Worm (Caenorhabditis elegans) whole organism, young adult: Measurements from ENCODE around the gene acp-5.

Experiments
- B0019.2 ChIP-seq: fragments of 200-800 bp; sonication (Bioruptor generic); conservative IDR thresholded peaks from 2 replicates; pipeline ENCODE4 v1.3.6; 2022; ENCODE audit warnings: missing genetic modification reagents, missing genetic modification characterization, missing compliant biosample characterization
- B0261.1 ChIP-seq: sonication (generic microtip); optimal IDR thresholded peaks from 2 replicates; lab custom pipeline; 2016; ENCODE audit warnings: mild to moderate bottlenecking, missing genetic modification characterization, moderate library complexity, missing compliant biosample characterization
- B0336.3 ChIP-seq: fragments of 200-800 bp; sonication (Bioruptor generic); IDR thresholded peaks from 2 replicates; pipeline ENCODE4 v1.3.6; 2022; ENCODE audit warnings: missing genetic modification characterization, missing compliant biosample characterization
- F33H1.4 ChIP-seq: fragments of 200-800 bp; sonication (Bioruptor generic); IDR thresholded peaks from 2 replicates; pipeline ENCODE4 v1.3.6; 2022; ENCODE audit warnings: missing genetic modification reagents, missing genetic modification characterization, missing compliant biosample characterization
- F37B4.10 ChIP-seq: fragments of 200-800 bp; sonication (Bioruptor generic); IDR thresholded peaks from 2 replicates; pipeline ENCODE4 v1.3.6; 2022; ENCODE audit warnings: missing genetic modification characterization, missing compliant biosample characterization
- K11D2.4 ChIP-seq: fragments of 200-800 bp; sonication (Bioruptor generic); IDR thresholded peaks from 2 replicates; pipeline ENCODE4 v1.3.6; 2022; ENCODE audit warnings: missing genetic modification reagents, missing genetic modification characterization, missing compliant biosample characterization
- K12H6.12 ChIP-seq: fragments of 200-800 bp; sonication (Bioruptor generic); optimal IDR thresholded peaks from 2 replicates; lab custom pipeline; 2018; ENCODE audit warnings: mild to moderate bottlenecking, missing genetic modification characterization, missing compliant biosample characterization
- akir-1 ChIP-seq: fragments of 200-800 bp; sonication (Bioruptor generic); optimal IDR thresholded peaks from 2 replicates; lab custom pipeline; 2018; ENCODE audit warnings: mild to moderate bottlenecking, missing genetic modification characterization, moderate library complexity, missing compliant biosample characterization
- atf-7 ChIP-seq: sonication (generic microtip); optimal IDR thresholded peaks from 2 replicates; lab custom pipeline; 2017; ENCODE audit warnings: mild to moderate bottlenecking, missing genetic modification characterization, missing compliant biosample characterization
- attf-5 ChIP-seq: fragments of 200-800 bp; sonication (Bioruptor generic); optimal IDR thresholded peaks from 2 replicates; lab custom pipeline; 2018; ENCODE audit warnings: mild to moderate bottlenecking, missing genetic modification characterization, missing compliant biosample characterization
- cebp-1 ChIP-seq, 2 experiments: fragments of 200-800 bp in 1 of 2; sonication (Bioruptor generic) in 1 of 2; sonication (generic microtip) in 1 of 2; IDR thresholded peaks in 1 of 2; optimal IDR thresholded peaks in 1 of 2; 2 replicates each; pipeline versions ENCODE4 v1.3.6 to Lab custom; 2017 to 2022; ENCODE audit warnings: missing compliant biosample characterization in 2 of 2, missing genetic modification characterization in 2 of 2, mild to moderate bottlenecking in 1 of 2, missing genetic modification reagents in 1 of 2, moderate library complexity in 1 of 2
- ceh-91 ChIP-seq: fragments of 200-800 bp; sonication (Bioruptor generic); IDR thresholded peaks from 2 replicates; pipeline ENCODE4 v1.3.6; 2022; ENCODE audit warnings: missing genetic modification reagents, missing genetic modification characterization, missing compliant biosample characterization
- chd-7 ChIP-seq: sonication (generic microtip); optimal IDR thresholded peaks from 2 replicates; lab custom pipeline; 2016; ENCODE audit warnings: mild to moderate bottlenecking, missing genetic modification characterization, moderate library complexity, missing compliant biosample characterization
- dox-1 ChIP-seq: fragments of 200-800 bp; sonication (Bioruptor generic); IDR thresholded peaks from 2 replicates; pipeline ENCODE4 v1.3.6; 2022; ENCODE audit warnings: missing genetic modification reagents, missing genetic modification characterization, missing compliant biosample characterization
- egl-18 ChIP-seq: fragments of 200-800 bp; sonication (Bioruptor generic); IDR thresholded peaks from 2 replicates; pipeline ENCODE4 v1.3.6; 2022; ENCODE audit warnings: missing genetic modification reagents, missing genetic modification characterization, missing compliant biosample characterization
- ekl-4 ChIP-seq: fragments of 200-800 bp; sonication (Bioruptor generic); IDR thresholded peaks from 2 replicates; pipeline ENCODE4 v1.3.6; 2022; ENCODE audit warnings: missing genetic modification reagents, missing genetic modification characterization, missing compliant biosample characterization
- ets-4 ChIP-seq: fragments of 200-800 bp; sonication (Bioruptor generic); optimal IDR thresholded peaks from 2 replicates; lab custom pipeline; 2018; ENCODE audit warnings: mild to moderate bottlenecking, missing genetic modification characterization, missing compliant biosample characterization
- hlh-26 ChIP-seq: fragments of 200-800 bp; sonication (Bioruptor generic); conservative IDR thresholded peaks from 2 replicates; pipeline ENCODE4 v1.3.6; 2022; ENCODE audit warnings: missing genetic modification reagents, missing genetic modification characterization, missing compliant biosample characterization
- hmg-1.2 ChIP-seq: fragments of 200-800 bp; sonication (Bioruptor generic); IDR thresholded peaks from 2 replicates; pipeline ENCODE4 v1.3.6; 2022; ENCODE audit warnings: missing genetic modification reagents, missing genetic modification characterization, missing compliant biosample characterization
- hmg-20 ChIP-seq: fragments of 200-800 bp; sonication (Bioruptor generic); IDR thresholded peaks from 2 replicates; pipeline ENCODE4 v1.3.6; 2022; ENCODE audit warnings: missing genetic modification reagents, missing genetic modification characterization, missing compliant biosample characterization
- let-526 ChIP-seq: fragments of 200-800 bp; sonication (Bioruptor generic); IDR thresholded peaks from 2 replicates; pipeline ENCODE4 v1.3.6; 2022; ENCODE audit warnings: missing genetic modification reagents, missing genetic modification characterization, missing compliant biosample characterization
- lin-40 ChIP-seq: sonication (generic microtip); optimal IDR thresholded peaks from 2 replicates; lab custom pipeline; 2016; ENCODE audit warnings: missing genetic modification characterization, mild to moderate bottlenecking, missing compliant biosample characterization, missing genotype, missing genetic modification reagents
- lin-54 ChIP-seq: fragments of 200-800 bp; sonication (Bioruptor generic); optimal IDR thresholded peaks from 2 replicates; lab custom pipeline; 2018; ENCODE audit warnings: mild to moderate bottlenecking, missing genetic modification characterization, missing compliant biosample characterization
- mel-28 ChIP-seq: sonication (generic microtip); optimal IDR thresholded peaks from 2 replicates; lab custom pipeline; 2016; ENCODE audit warnings: borderline replicate concordance, mild to moderate bottlenecking, missing genetic modification characterization, missing compliant biosample characterization
- nhr-27 ChIP-seq: fragments of 200-800 bp; sonication (Bioruptor generic); optimal IDR thresholded peaks from 2 replicates; lab custom pipeline; 2018; ENCODE audit warnings: mild to moderate bottlenecking, missing genetic modification characterization, moderate library complexity, missing compliant biosample characterization
- nhr-80 ChIP-seq: sonication (generic microtip); optimal IDR thresholded peaks from 2 replicates; lab custom pipeline; 2016; ENCODE audit warnings: missing genetic modification characterization, missing compliant biosample characterization
- pha-4 ChIP-seq: fragments of 150-350 bp; sonication (generic microtip); optimal IDR thresholded peaks from 2 replicates; lab custom pipeline; 2014; ENCODE audit warnings: missing biosample characterization, missing genetic modification reagents, missing genetic modification characterization
- rcor-1 ChIP-seq: fragments of 200-800 bp; sonication (Bioruptor generic); IDR thresholded peaks from 2 replicates; pipeline ENCODE4 v1.3.6; 2022; ENCODE audit warnings: missing genetic modification reagents, missing genetic modification characterization, missing compliant biosample characterization
- rec-8 ChIP-seq, 2 experiments: sonication (generic microtip); optimal IDR thresholded peaks; 2 replicates each; lab custom pipeline; 2016; ENCODE audit warnings: mild to moderate bottlenecking in 2 of 2, missing genetic modification characterization in 2 of 2, missing genetic modification reagents in 2 of 2, missing genotype in 2 of 2, missing biosample characterization in 1 of 2, missing compliant biosample characterization in 1 of 2, moderate library complexity in 1 of 2
- rpc-1 ChIP-seq, 2 experiments: fragments of 150-350 bp in 1 of 2; sonication (generic microtip) in 1 of 2; optimal IDR thresholded peaks; 2 replicates each; lab custom pipeline; 2014 to 2018; ENCODE audit warnings: missing biosample characterization in 1 of 2, missing genetic modification characterization in 1 of 2, missing genetic modification reagents in 1 of 2, missing genotype in 1 of 2
- sea-2 ChIP-seq: fragments of 200-800 bp; sonication (Bioruptor generic); IDR thresholded peaks from 2 replicates; pipeline ENCODE4 v1.3.6; 2022; ENCODE audit warnings: missing genetic modification characterization, missing compliant biosample characterization
- somi-1 ChIP-seq: fragments of 200-800 bp; sonication (Bioruptor generic); optimal IDR thresholded peaks from 2 replicates; lab custom pipeline; 2018; ENCODE audit warnings: mild to moderate bottlenecking, missing genetic modification characterization, missing compliant biosample characterization
- tlf-1 ChIP-seq: fragments of 200-800 bp; sonication (Bioruptor generic); optimal IDR thresholded peaks from 2 replicates; lab custom pipeline; 2018; ENCODE audit warnings: mild to moderate bottlenecking, missing genetic modification characterization, missing compliant biosample characterization
- unc-130 ChIP-seq: sonication (generic microtip); optimal IDR thresholded peaks from 2 replicates; lab custom pipeline; 2016; ENCODE audit warnings: missing genetic modification reagents, missing genetic modification characterization, missing compliant biosample characterization
- unc-62 ChIP-seq: fragments of 150-350 bp; optimal IDR thresholded peaks from 2 replicates; lab custom pipeline; 2014; ENCODE audit warnings: missing biosample characterization, missing genetic modification reagents, missing genetic modification characterization
- zfh-2 ChIP-seq: fragments of 200-800 bp; sonication (Bioruptor generic); conservative IDR thresholded peaks from 2 replicates; pipeline ENCODE4 v1.3.6; 2022; ENCODE audit warnings: missing genetic modification reagents, missing genetic modification characterization, missing compliant biosample characterization
- zim-3 ChIP-seq: sonication (generic microtip); optimal IDR thresholded peaks from 2 replicates; lab custom pipeline; 2017; ENCODE audit warnings: mild to moderate bottlenecking, missing genetic modification characterization, moderate library complexity, missing compliant biosample characterization
- ztf-26 ChIP-seq: sonication (generic microtip); optimal IDR thresholded peaks from 2 replicates; lab custom pipeline; 2017; ENCODE audit warnings: missing genetic modification characterization, missing compliant biosample characterization

acp-5 gene

DNA sequence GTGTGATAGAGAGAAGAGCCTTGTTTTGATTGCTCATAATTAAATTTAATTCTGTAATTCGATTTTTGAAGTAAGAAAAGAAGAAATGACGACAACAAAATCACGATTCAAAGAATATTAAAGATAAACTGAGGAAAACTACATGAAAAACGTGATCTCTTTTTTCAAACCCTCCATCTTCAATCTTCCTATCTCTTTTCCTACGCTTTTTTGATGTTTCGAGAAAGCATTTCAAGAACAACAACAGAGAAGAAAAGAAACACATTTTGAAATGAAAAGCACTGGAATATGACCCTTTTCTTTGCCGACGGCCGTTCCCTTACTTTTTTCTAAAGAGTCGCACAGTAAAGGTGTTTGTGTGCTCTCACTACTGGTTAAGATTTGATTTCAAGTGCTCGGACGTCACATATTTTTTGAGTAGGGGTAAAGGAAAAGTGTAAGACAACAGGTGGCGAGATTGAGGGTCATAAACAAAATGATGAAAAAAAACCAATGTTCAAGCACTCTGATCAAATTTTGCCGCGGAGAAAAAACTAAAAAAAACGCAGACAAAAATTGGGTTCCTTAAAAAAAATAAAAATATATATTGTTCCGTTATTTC lies 23.3 kb upstream of the acp-5 start, which contains the start of gene F13D11.3:
F13D11.3 (minus strand) TSS at position 51 of the 601 bp plus-strand sequence.
- TF ChIP-seq K11D2.4 (GFP tag; lab: Robert Waterston, UW), result no peak
- TF ChIP-seq let-526, result no peak
- no peak for TF ChIP-seq ceh-91 (GFP tag; lab: Robert Waterston, UW)
- TF ChIP-seq B0261.1 (tag; lab: Kevin White, UChicago), result no peak
- no peak for TF ChIP-seq unc-130
- no peak for TF ChIP-seq mel-28

ce11 chrX:5810677-5811076 lies 18.6 kb upstream of the acp-5 start:
- TF ChIP-seq hmg-20 (GFP tag; lab: Robert Waterston, UW) (no peak), B0019.2 (GFP tag; lab: Robert Waterston, UW) (no peak), ekl-4 (GFP tag; lab: Robert Waterston, UW) (no peak), rpc-1 (optimal IDR thresholded peaks at IDR 0.05; lab: Kevin White, UChicago) (no peak), rpc-1 (tag; optimal IDR thresholded peaks at IDR 0.05; lab: Kevin White, UChicago) (no peak), akir-1 (no peak), nhr-27 (tag; lab: Kevin White, UChicago) (no peak), zim-3 (tag; lab: Kevin White, UChicago) (no peak)

DNA sequence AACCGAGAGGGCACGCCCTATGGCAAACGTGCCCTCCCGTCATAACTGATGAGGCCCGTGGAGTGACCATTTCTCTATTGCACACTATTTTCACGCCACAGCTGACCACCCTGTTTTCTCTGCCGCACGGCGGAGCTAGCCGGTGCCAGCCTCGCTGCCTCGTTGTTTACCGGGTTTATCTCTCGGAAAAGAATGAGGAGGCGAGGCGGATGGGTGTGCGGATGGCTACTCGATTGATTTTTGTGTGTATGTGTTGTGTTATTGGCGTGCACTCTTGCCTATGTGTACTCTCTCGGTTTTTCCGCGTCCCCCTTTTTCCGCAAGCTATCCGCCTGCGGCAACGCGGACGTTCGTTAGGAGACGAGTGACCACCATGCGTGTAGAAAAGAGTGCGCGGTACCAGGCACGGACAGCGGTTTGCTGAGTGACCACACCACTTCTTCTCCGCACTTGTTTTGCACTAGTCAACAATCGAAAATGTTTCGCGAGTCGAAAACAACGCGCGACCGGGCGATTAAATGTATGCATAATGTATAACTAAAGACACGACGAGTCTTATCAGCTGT lies 17.2 kb upstream of the acp-5 start:
- TF ChIP-seq F33H1.4 (GFP tag; lab: Robert Waterston, UW), result no peak
- peak; percentile 46 for TF ChIP-seq zim-3 (tag; lab: Kevin White, UChicago)
- 0 out of 2 replicates have a peak, but pooled peaks have one; percentile 79 for TF ChIP-seq F37B4.10
- peak; percentile 8 for TF ChIP-seq attf-5 (GFP tag; lab: Kevin White, UChicago)
- peak; percentile 67 for TF ChIP-seq K12H6.12 (tag; lab: Kevin White, UChicago)
- TF ChIP-seq let-526, result 0 out of 2 replicates have a peak, but pooled peaks have one; percentile 15
- peak; percentile 39; the same call in 1 of the 2 replicates for TF ChIP-seq hmg-1.2 (GFP tag; lab: Robert Waterston, UW)
- TF ChIP-seq zfh-2 (GFP tag; lab: Robert Waterston, UW), result peak; percentile 93
- TF ChIP-seq ztf-26 (tag; lab: Kevin White, UChicago), result no peak
- no peak for TF ChIP-seq hmg-20 (GFP tag; lab: Robert Waterston, UW)
- no peak for TF ChIP-seq rec-8 (tag; optimal IDR thresholded peaks at IDR 0.05; lab: Kevin White, UChicago)
- peak; percentile 42 for TF ChIP-seq chd-7
- 0 out of 2 replicates have a peak, but pooled peaks have one; percentile 25 for TF ChIP-seq egl-18 (GFP tag; lab: Robert Waterston, UW)
- peak; percentile 31 for TF ChIP-seq somi-1
- 0 out of 2 replicates have a peak, but pooled peaks have one; percentile 6 for TF ChIP-seq rcor-1
- no peak for TF ChIP-seq lin-54 (GFP tag; lab: Kevin White, UChicago)
- peak; percentile 17 for TF ChIP-seq lin-40 (tag; lab: Kevin White, UChicago)

DNA sequence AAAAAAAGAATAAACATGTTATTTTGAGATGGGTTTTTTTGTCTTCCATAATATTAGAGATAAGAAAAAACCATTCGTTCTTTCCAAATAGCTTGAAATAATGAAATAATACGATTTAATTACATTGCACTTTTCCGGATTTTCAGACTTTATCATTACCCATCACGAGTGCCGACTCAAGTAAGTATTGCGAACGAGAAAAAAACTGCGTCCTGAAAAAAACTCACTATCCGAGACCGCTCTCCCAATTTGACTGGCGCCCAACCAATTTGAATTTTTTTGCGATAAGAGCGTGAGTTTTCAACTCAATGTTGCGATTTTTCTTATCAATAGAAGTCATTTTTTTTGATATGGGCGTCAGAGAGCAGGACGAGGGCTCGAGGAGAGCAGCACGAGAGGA lies 16.2 kb upstream of the acp-5 start:
- TF ChIP-seq rpc-1 (optimal IDR thresholded peaks at IDR 0.05; lab: Kevin White, UChicago) (no peak), rpc-1 (tag; optimal IDR thresholded peaks at IDR 0.05; lab: Kevin White, UChicago) (no peak), dox-1 (GFP tag; lab: Robert Waterston, UW) (peak; percentile 53), unc-62 (peak; percentile 59), sea-2 (no peak), nhr-80 (peak; percentile 97), pha-4 (tag; lab: Kevin White, UChicago) (peak; percentile 40), tlf-1 (GFP tag; lab: Kevin White, UChicago) (no peak), cebp-1 (GFP tag; IDR thresholded peaks at IDR 0.05; lab: Robert Waterston, UW) (no peak), cebp-1 (tag; optimal IDR thresholded peaks at IDR 0.05; lab: Kevin White, UChicago) (peak; percentile 50), atf-7 (tag; lab: Kevin White, UChicago) (peak; percentile 10), B0336.3 (peak; percentile 24; the same call in 1 of the 2 replicates), hlh-26 (GFP tag; lab: Robert Waterston, UW) (no peak), hmg-1.2 (GFP tag; lab: Robert Waterston, UW) (peak; percentile 13; the same call in 1 of the 2 replicates), ets-4 (peak; percentile 86)
